Fruit fly (Drosophila melanogaster) whole organism, embryonic: Measurements from ENCODE around the gene CG44270.
A peak's percentile ranks its signal among the peaks of the same experiment; 100 is the strongest.

Experiments
- Atf-2 ChIP-seq: fragments of 200-800 bp; sonication (Bioruptor generic); optimal IDR thresholded peaks from 2 replicates; lab custom pipeline; 2016; ENCODE audit warnings: missing biosample characterization, missing genetic modification characterization
- CG10654 ChIP-seq: fragments of 200-800 bp; sonication (Bioruptor generic); optimal IDR thresholded peaks from 2 replicates; lab custom pipeline; 2016; ENCODE audit warnings: missing biosample characterization, missing genetic modification characterization
- CG12744 ChIP-seq: fragments of 200-800 bp; sonication (Bioruptor generic); optimal IDR thresholded peaks from 2 replicates; lab custom pipeline; 2016; ENCODE audit warnings: missing biosample characterization, missing genetic modification characterization
- CG12769 ChIP-seq: fragments of 200-800 bp; sonication (Bioruptor generic); optimal IDR thresholded peaks from 2 replicates; lab custom pipeline; 2019; ENCODE audit warnings: missing biosample characterization, mild to moderate bottlenecking, missing genetic modification characterization, moderate library complexity
- CG13296 ChIP-seq: fragments of 200-800 bp; sonication (Bioruptor generic); optimal IDR thresholded peaks from 3 replicates; lab custom pipeline; 2018; ENCODE audit warnings: missing biosample characterization, mild to moderate bottlenecking, missing genetic modification characterization
- CG1602 ChIP-seq: fragments of 200-800 bp; sonication (Bioruptor generic); optimal IDR thresholded peaks from 3 replicates; lab custom pipeline; 2016; ENCODE audit warnings: missing biosample characterization, missing genetic modification characterization
- CG1647 ChIP-seq: fragments of 200-800 bp; sonication (Bioruptor generic); optimal IDR thresholded peaks from 3 replicates; lab custom pipeline; 2016; ENCODE audit warnings: missing biosample characterization, missing genetic modification characterization
- CG17186 ChIP-seq: fragments of 200-800 bp; sonication (Bioruptor generic); optimal IDR thresholded peaks from 3 replicates; lab custom pipeline; 2017; ENCODE audit warnings: missing biosample characterization, missing genetic modification reagents, missing genetic modification characterization
- CG18599 ChIP-seq: fragments of 200-800 bp; sonication (Bioruptor generic); optimal IDR thresholded peaks from 3 replicates; lab custom pipeline; 2017; ENCODE audit warnings: missing biosample characterization, missing genetic modification characterization, mild to moderate bottlenecking, moderate library complexity, missing genetic modification reagents
- CG18764 ChIP-seq: fragments of 200-800 bp; sonication (Bioruptor generic); optimal IDR thresholded peaks from 3 replicates; lab custom pipeline; 2016; ENCODE audit warnings: missing biosample characterization, missing genetic modification characterization
- CG2202 ChIP-seq: fragments of 200-800 bp; sonication (Bioruptor generic); optimal IDR thresholded peaks from 2 replicates; lab custom pipeline; 2018; ENCODE audit warnings: missing biosample characterization, mild to moderate bottlenecking, missing genetic modification characterization
- CG2712 ChIP-seq: fragments of 200-800 bp; optimal IDR thresholded peaks from 3 replicates; lab custom pipeline; 2019; ENCODE audit warnings: missing biosample characterization, mild to moderate bottlenecking, missing genetic modification characterization, moderate library complexity
- CG30020 ChIP-seq: fragments of 200-800 bp; optimal IDR thresholded peaks from 2 replicates; lab custom pipeline; 2019; ENCODE audit warnings: missing biosample characterization, mild to moderate bottlenecking, missing genetic modification characterization, moderate library complexity
- CG31365 ChIP-seq: fragments of 200-800 bp; sonication (Bioruptor generic); optimal IDR thresholded peaks from 2 replicates; lab custom pipeline; 2018; ENCODE audit warnings: missing biosample characterization, mild to moderate bottlenecking, missing genetic modification characterization
- CG31441 ChIP-seq: fragments of 200-800 bp; sonication (Bioruptor generic); IDR thresholded peaks from 2 replicates; pipeline ENCODE4 v1.3.6; 2022; ENCODE audit warnings: missing biosample characterization, missing genetic modification characterization
- CG33213 ChIP-seq: fragments of 200-800 bp; sonication (Bioruptor generic); optimal IDR thresholded peaks from 3 replicates; lab custom pipeline; 2016; ENCODE audit warnings: missing biosample characterization, missing genetic modification characterization
- CG4424 ChIP-seq: fragments of 200-800 bp; sonication (Bioruptor generic); optimal IDR thresholded peaks from 3 replicates; lab custom pipeline; 2016; ENCODE audit warnings: missing biosample characterization, missing genetic modification characterization
- CG6272 ChIP-seq: fragments of 200-800 bp; sonication (Bioruptor generic); IDR thresholded peaks from 2 replicates; pipeline ENCODE4 v1.3.6; 2022; ENCODE audit warnings: missing biosample characterization, missing genetic modification characterization
- CG8478 ChIP-seq: fragments of >200 bp; optimal IDR thresholded peaks from 2 replicates; lab custom pipeline; 2018
- CG9609 ChIP-seq: fragments of 200-800 bp; sonication (Bioruptor generic); optimal IDR thresholded peaks from 3 replicates; lab custom pipeline; 2016; ENCODE audit warnings: missing biosample characterization, missing genetic modification characterization
- Chrac-16 ChIP-seq: fragments of 200-800 bp; sonication (Bioruptor generic); optimal IDR thresholded peaks from 3 replicates; lab custom pipeline; 2016; ENCODE audit warnings: missing biosample characterization, missing genetic modification characterization
- CrebB ChIP-seq: fragments of 200-800 bp; sonication (Bioruptor generic); optimal IDR thresholded peaks from 3 replicates; lab custom pipeline; 2018; ENCODE audit warnings: missing biosample characterization, mild to moderate bottlenecking, missing genetic modification characterization
- Doc3 ChIP-seq: fragments of 200-800 bp; sonication (Bioruptor generic); IDR thresholded peaks from 3 replicates; pipeline ENCODE4 v1.3.6; 2022; ENCODE audit warnings: missing biosample characterization, missing genetic modification characterization; ENCODE audit not compliant: partially characterized antibody
- E2f2 ChIP-seq: fragments of 200-800 bp; sonication (Bioruptor generic); IDR thresholded peaks from 2 replicates; pipeline ENCODE4 v1.3.6; 2022; ENCODE audit warnings: missing biosample characterization, missing genetic modification characterization
- ERR ChIP-seq: fragments of 200-800 bp; sonication (Bioruptor generic); optimal IDR thresholded peaks from 2 replicates; lab custom pipeline; 2016; ENCODE audit warnings: missing biosample characterization, missing genetic modification characterization
- Hr51 ChIP-seq, 2 experiments: fragments of 200-800 bp; sonication (Bioruptor generic); optimal IDR thresholded peaks; 2 replicates in 1 of 2; 3 replicates in 1 of 2; lab custom pipeline; 2016 to 2018; ENCODE audit warnings: missing biosample characterization in 2 of 2, missing genetic modification characterization in 2 of 2, mild to moderate bottlenecking in 1 of 2, moderate library complexity in 1 of 2
- NC2β ChIP-seq: fragments of 200-800 bp; sonication (Bioruptor generic); optimal IDR thresholded peaks from 2 replicates; lab custom pipeline; 2016; ENCODE audit warnings: missing biosample characterization, missing genetic modification characterization
- Ptx1 ChIP-seq: fragments of 200-800 bp; sonication (Bioruptor generic); IDR thresholded peaks from 2 replicates; pipeline ENCODE4 v1.3.6; 2022; ENCODE audit warnings: missing biosample characterization, missing genetic modification characterization
- TFAM ChIP-seq: fragments of 200-800 bp; sonication (Bioruptor generic); optimal IDR thresholded peaks from 2 replicates; lab custom pipeline; 2017; ENCODE audit warnings: missing biosample characterization, missing genetic modification characterization, inconsistent platforms
- ash1 ChIP-seq: fragments of 200-800 bp; sonication (Bioruptor generic); optimal IDR thresholded peaks from 2 replicates; lab custom pipeline; 2018; ENCODE audit warnings: missing biosample characterization, mild to moderate bottlenecking, missing genetic modification characterization
- cad ChIP-seq: fragments of >200 bp; optimal IDR thresholded peaks from 2 replicates; lab custom pipeline; 2017; ENCODE audit warnings: missing biosample characterization, missing genetic modification characterization
- chm ChIP-seq: fragments of 200-800 bp; sonication (Bioruptor generic); IDR thresholded peaks from 2 replicates; pipeline ENCODE4 v1.3.6; 2022; ENCODE audit warnings: missing biosample characterization, missing genetic modification characterization
- ci ChIP-seq: fragments of 200-800 bp; sonication (Bioruptor generic); IDR thresholded peaks from 3 replicates; pipeline ENCODE4 v1.3.6; 2022; ENCODE audit warnings: missing biosample characterization, missing genetic modification characterization
- da ChIP-seq: fragments of 200-800 bp; sonication (Bioruptor generic); optimal IDR thresholded peaks from 2 replicates; lab custom pipeline; 2016; ENCODE audit warnings: missing biosample characterization, missing genetic modification characterization
- fd64A ChIP-seq: fragments of 200-800 bp; sonication (Bioruptor generic); optimal IDR thresholded peaks from 3 replicates; lab custom pipeline; 2018; ENCODE audit warnings: missing biosample characterization, mild to moderate bottlenecking, missing genetic modification characterization
- gce ChIP-seq: fragments of 200-800 bp; sonication (Bioruptor generic); IDR thresholded peaks from 3 replicates; pipeline ENCODE4 v1.3.6; 2022; ENCODE audit warnings: missing biosample characterization, missing genetic modification characterization
- gfzf ChIP-seq: fragments of 200-800 bp; sonication (Bioruptor generic); optimal IDR thresholded peaks from 2 replicates; lab custom pipeline; 2016; ENCODE audit warnings: missing biosample characterization, mild to moderate bottlenecking, missing genetic modification characterization, moderate library complexity
- gsb ChIP-seq: fragments of 200-800 bp; sonication (Bioruptor generic); IDR thresholded peaks from 2 replicates; pipeline ENCODE4 v1.3.6; 2022; ENCODE audit warnings: missing biosample characterization, missing genetic modification characterization
- lmd ChIP-seq: fragments of 200-800 bp; sonication (Bioruptor generic); IDR thresholded peaks from 2 replicates; pipeline ENCODE4 v1.3.6; 2022; ENCODE audit warnings: missing biosample characterization, missing genetic modification characterization
- luna ChIP-seq: fragments of 200-800 bp; sonication (Bioruptor generic); optimal IDR thresholded peaks from 2 replicates; lab custom pipeline; 2016; ENCODE audit warnings: missing biosample characterization, missing genetic modification characterization
- mld ChIP-seq: fragments of 200-800 bp; sonication (Bioruptor generic); IDR thresholded peaks from 3 replicates; pipeline ENCODE4 v1.3.6; 2022; ENCODE audit warnings: missing biosample characterization, missing genetic modification characterization; ENCODE audit not compliant: partially characterized antibody
- org-1 ChIP-seq: fragments of 200-800 bp; sonication (Bioruptor generic); optimal IDR thresholded peaks from 2 replicates; lab custom pipeline; 2017; ENCODE audit warnings: missing biosample characterization, missing genetic modification characterization
- pan ChIP-seq, 4 experiments: fragments of >200 bp in 3 of 4; fragments of 200-800 bp in 1 of 4; sonication (Bioruptor generic) in 1 of 4; optimal IDR thresholded peaks in 3 of 4; IDR thresholded peaks in 1 of 4; 2 replicates each; pipeline versions ENCODE4 v1.3.6 to Lab custom; 2017 to 2022; ENCODE audit warnings: missing biosample characterization in 2 of 4, missing genetic modification characterization in 2 of 4, mixed read lengths in 1 of 4
- pho ChIP-seq: fragments of 200-800 bp; sonication (Bioruptor generic); optimal IDR thresholded peaks from 2 replicates; lab custom pipeline; 2016; ENCODE audit warnings: missing biosample characterization, missing genetic modification characterization
- pum ChIP-seq: fragments of 200-800 bp; sonication (Bioruptor generic); optimal IDR thresholded peaks from 2 replicates; lab custom pipeline; 2016; ENCODE audit warnings: missing biosample characterization, missing genetic modification characterization
- slbo ChIP-seq: fragments of 200-800 bp; sonication (Bioruptor generic); IDR thresholded peaks from 2 replicates; pipeline ENCODE4 v1.3.6; 2022; ENCODE audit warnings: missing biosample characterization, missing genetic modification characterization
- so ChIP-seq: fragments of 200-800 bp; sonication (Bioruptor generic); IDR thresholded peaks from 3 replicates; pipeline ENCODE4 v1.3.6; 2022; ENCODE audit warnings: missing biosample characterization, missing genetic modification characterization
- tin ChIP-seq: fragments of 200-800 bp; sonication (Bioruptor generic); optimal IDR thresholded peaks from 3 replicates; lab custom pipeline; 2016; ENCODE audit warnings: missing biosample characterization, missing genetic modification characterization
- wek ChIP-seq: fragments of 200-800 bp; sonication (Bioruptor generic); optimal IDR thresholded peaks from 3 replicates; lab custom pipeline; 2018; ENCODE audit warnings: missing biosample characterization, mild to moderate bottlenecking, missing genetic modification characterization, moderate library complexity
- zen ChIP-seq: fragments of 200-800 bp; sonication (Bioruptor generic); optimal IDR thresholded peaks from 3 replicates; lab custom pipeline; 2018; ENCODE audit warnings: missing biosample characterization, mild to moderate bottlenecking, missing genetic modification characterization, moderate library complexity
- zf30C ChIP-seq: fragments of 200-800 bp; sonication (Bioruptor generic); optimal IDR thresholded peaks from 3 replicates; lab custom pipeline; 2018; ENCODE audit warnings: missing biosample characterization, mild to moderate bottlenecking, missing genetic modification characterization

CG44270 gene

dm6 chr2L:20539196-20539879 lies 8.5 kb downstream of the CG44270 start (continued):
- no peak for TF ChIP-seq CG2202 (tag; lab: Kevin White, UChicago)
- TF ChIP-seq TFAM (GFP tag; lab: Kevin White, UChicago) = no peak
- no peak for TF ChIP-seq fd64A (GFP tag; lab: Kevin White, UChicago)
- peak; percentile 1 for TF ChIP-seq pho (GFP tag; lab: Kevin White, UChicago)
- no peak for TF ChIP-seq CG10654 (GFP tag; lab: Kevin White, UChicago)
- no peak for TF ChIP-seq gce
- TF ChIP-seq lmd (GFP tag; lab: Robert Waterston, UW) = no peak
- no peak for TF ChIP-seq ERR
- peak; percentile 37 for TF ChIP-seq CG2712 (tag; lab: Kevin White, UChicago)
- no peak for TF ChIP-seq CG8478 (lab: Kevin White, UChicago)
- no peak for TF ChIP-seq Doc3 (GFP tag; lab: Robert Waterston, UW)
- no peak for TF ChIP-seq NC2β (GFP tag; lab: Kevin White, UChicago)
- TF ChIP-seq Hr51 (GFP tag; optimal IDR thresholded peaks at IDR 0.05; lab: Kevin White, UChicago) = peak in 1 of 2 experiments; percentile 64
- TF ChIP-seq da (GFP tag; lab: Kevin White, UChicago) = no peak
- TF ChIP-seq pan (optimal IDR thresholded peaks at IDR 0.05; lab: Kevin White, UChicago) = no peak
- no peak for TF ChIP-seq pan (GFP tag; optimal IDR thresholded peaks at IDR 0.05 in 1 of 2, IDR thresholded peaks at IDR 0.05 in 1 of 2)
- no peak for TF ChIP-seq gsb (GFP tag; lab: Robert Waterston, UW)
- no peak for TF ChIP-seq Chrac-16 (GFP tag; lab: Kevin White, UChicago)
- TF ChIP-seq chm = no peak
- no peak for TF ChIP-seq ash1 (GFP tag; lab: Kevin White, UChicago)
- no peak for TF ChIP-seq wek (GFP tag; lab: Kevin White, UChicago)
- TF ChIP-seq CG6272 (GFP tag; lab: Robert Waterston, UW) = no peak
- no peak for TF ChIP-seq zen (tag; lab: Kevin White, UChicago)
- no peak for TF ChIP-seq CG18764
- no peak for TF ChIP-seq CG33213
- no peak for TF ChIP-seq luna (GFP tag; lab: Kevin White, UChicago)
- TF ChIP-seq so (GFP tag; lab: Robert Waterston, UW) = no peak
- no peak for TF ChIP-seq ci
- no peak for TF ChIP-seq mld (GFP tag; lab: Robert Waterston, UW)
- TF ChIP-seq CG12744 = no peak
- no peak for TF ChIP-seq CG13296
- TF ChIP-seq CG1602 (GFP tag; lab: Kevin White, UChicago) = no peak
- no peak for TF ChIP-seq org-1 (GFP tag; lab: Kevin White, UChicago)
- no peak for TF ChIP-seq CG17186
- TF ChIP-seq zf30C (GFP tag; lab: Kevin White, UChicago) = no peak
- TF ChIP-seq CG9609 (GFP tag; lab: Kevin White, UChicago) = no peak
- TF ChIP-seq CG12769 (tag; lab: Kevin White, UChicago) = peak; percentile 53
- no peak for TF ChIP-seq E2f2 (GFP tag; lab: Robert Waterston, UW)
- no peak for TF ChIP-seq cad (GFP tag; lab: Kevin White, UChicago)
- no peak for TF ChIP-seq gfzf (GFP tag; lab: Kevin White, UChicago)
- peak; percentile 34; the same call in 1 of the 2 replicates for TF ChIP-seq Ptx1 (GFP tag; lab: Robert Waterston, UW)
- peak; percentile 60 for TF ChIP-seq CG18599 (GFP tag; lab: Kevin White, UChicago)
- TF ChIP-seq slbo (GFP tag; lab: Robert Waterston, UW) = no peak
- TF ChIP-seq tin (GFP tag; lab: Kevin White, UChicago) = peak; percentile 7
- TF ChIP-seq pum (GFP tag; lab: Kevin White, UChicago) = peak; percentile 11
- peak; percentile 57 for TF ChIP-seq CG31441
- TF ChIP-seq CG1647 (GFP tag; lab: Kevin White, UChicago) = no peak
- TF ChIP-seq CG31365 (tag; lab: Kevin White, UChicago) = no peak
- TF ChIP-seq CG30020 (tag; lab: Kevin White, UChicago) = no peak
- no peak for TF ChIP-seq CrebB (tag; lab: Kevin White, UChicago)
- no peak for TF ChIP-seq Atf-2 (GFP tag; lab: Kevin White, UChicago)
- peak; percentile 13 for TF ChIP-seq CG4424 (GFP tag; lab: Kevin White, UChicago)
